Fruit fly (Drosophila melanogaster) whole organism, larva: ENCODE data around the gene Ubc4.

ENCODE experiments used
- noc ChIP-seq: fragments of 200-800 bp; sonication (Bioruptor generic); optimal IDR thresholded peaks from 3 replicates; lab custom pipeline; 2019; ENCODE audit warnings: missing biosample characterization, mild to moderate bottlenecking, missing genetic modification characterization, moderate library complexity

Gene Ubc4

dm6 chr3L:9698193-9698642 lies at the start of gene Ubc4:
TSS of gene Ubc4 (plus strand) at chr3L:9698336.
- no peak for TF ChIP-seq noc (tag; lab: Kevin White, UChicago)

dm6 chr3L:9671372-9671771 lies 26.8 kb upstream of the Ubc4 start:
- TF ChIP-seq noc (tag; lab: Kevin White, UChicago): no peak

dm6 chr3L:9674300-9674699 lies 23.8 kb upstream of the Ubc4 start:
- no peak for TF ChIP-seq noc (tag; lab: Kevin White, UChicago)

DNA sequence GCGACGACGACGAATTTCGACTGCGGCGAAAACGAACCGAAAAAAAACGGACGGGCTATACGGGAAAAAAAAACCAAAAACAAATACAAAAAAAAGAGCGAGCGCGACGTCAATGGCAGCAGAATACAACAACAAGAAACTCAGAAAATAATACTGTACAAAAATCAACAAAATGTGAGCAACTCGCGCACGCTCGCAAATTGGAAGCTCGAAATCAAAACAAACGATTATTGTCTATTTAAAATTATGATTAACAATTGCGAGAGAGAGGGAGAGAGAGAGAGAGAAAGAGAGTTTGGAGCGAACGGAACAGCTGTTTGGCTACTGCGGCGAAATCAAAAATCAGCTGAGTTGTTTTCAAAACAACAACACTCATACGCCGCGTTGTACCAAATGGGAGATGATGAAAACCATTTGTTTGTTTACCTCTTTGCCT lies 22.6 kb upstream of the Ubc4 start:
- TF ChIP-seq noc (tag; lab: Kevin White, UChicago): peak; percentile 31

- TF ChIP-seq noc (tag; lab: Kevin White, UChicago): no peak
These were observed 20.9 kb upstream of the Ubc4 start for dm6 chr3L:9677260-9677659.

- no peak for TF ChIP-seq noc (tag; lab: Kevin White, UChicago)
These were observed 20.1 kb upstream of the Ubc4 start for dm6 chr3L:9678007-9678497.

DNA sequence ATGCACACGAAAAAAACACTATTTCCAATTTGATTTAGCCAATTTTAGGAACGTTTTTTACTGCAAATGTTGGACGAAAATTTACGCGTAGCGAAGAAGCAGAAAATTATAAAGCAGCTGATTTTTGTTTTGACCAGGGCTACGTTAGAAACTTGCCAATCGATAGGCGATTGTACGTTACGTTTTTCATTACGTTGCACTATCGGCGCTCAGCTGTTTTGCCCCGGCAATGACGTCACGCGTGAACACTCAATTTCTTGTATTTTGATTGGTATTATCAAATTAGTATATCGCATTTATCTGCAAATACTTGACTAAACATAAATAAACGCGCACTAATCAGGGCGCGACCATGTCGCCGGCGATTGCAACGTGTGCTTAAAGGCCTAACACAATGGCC lies 19.1 kb upstream of the Ubc4 start, which contains the start of the genes fry and CG16717:
Gene fry (minus strand): TSS at position 110 of the 400 bp plus-strand sequence.
Gene CG16717 (plus strand): TSS at position 208 of the 400 bp plus-strand sequence.
- TF ChIP-seq noc (tag; lab: Kevin White, UChicago): no peak

dm6 chr3L:9680968-9681367 lies 17.2 kb upstream of the Ubc4 start, which contains the start of gene alphaTub67C:
TSS of gene alphaTub67C (plus strand) at chr3L:9681268.
- no peak for TF ChIP-seq noc (tag; lab: Kevin White, UChicago)

DNA sequence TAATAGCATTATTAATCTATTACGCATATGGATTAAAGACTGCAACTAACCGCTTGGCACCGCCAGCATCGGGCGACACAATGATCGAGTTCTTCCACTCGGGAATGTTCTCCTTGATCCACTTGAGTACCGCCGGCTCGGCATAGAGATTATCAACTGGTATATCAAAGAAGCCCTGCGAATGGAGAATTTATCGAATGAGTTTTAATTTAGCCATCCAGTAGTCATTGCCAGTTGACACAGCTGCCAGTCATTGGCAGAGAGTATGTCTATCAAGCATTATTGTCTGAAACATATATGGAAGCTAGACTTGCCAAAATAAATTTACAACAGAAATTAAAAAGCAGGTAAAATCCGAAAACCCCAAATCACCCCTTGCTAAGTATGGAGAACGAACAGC lies 13.3 kb upstream of the Ubc4 start, which contains the start of gene CG16719:
Gene CG16719 (plus strand): TSS at position 301 of the 400 bp plus-strand sequence.
- no peak for TF ChIP-seq noc (tag; lab: Kevin White, UChicago)

DNA sequence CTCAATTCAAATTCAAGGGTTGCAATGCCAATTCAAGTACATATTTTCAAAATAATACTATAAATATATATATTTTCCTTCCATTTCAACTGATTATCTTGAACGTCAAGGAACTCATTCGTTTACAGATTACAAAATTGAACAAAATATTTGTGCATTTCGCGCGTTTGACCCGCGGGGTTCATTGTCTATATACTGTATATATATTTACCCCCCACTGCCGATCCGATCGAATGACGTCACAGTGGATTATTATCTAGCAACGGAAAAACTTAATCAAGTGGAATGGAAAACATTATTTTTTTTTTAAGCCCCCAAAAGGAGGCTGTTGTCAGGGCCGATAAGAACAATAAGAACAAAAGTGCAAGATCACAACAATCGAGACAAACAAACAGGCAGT lies 10.6 kb upstream of the Ubc4 start:
- no peak for TF ChIP-seq noc (tag; lab: Kevin White, UChicago)

- no peak for TF ChIP-seq noc (tag; lab: Kevin White, UChicago)
These were observed 9.5 kb upstream of the Ubc4 start for dm6 chr3L:9688674-9689073.

DNA sequence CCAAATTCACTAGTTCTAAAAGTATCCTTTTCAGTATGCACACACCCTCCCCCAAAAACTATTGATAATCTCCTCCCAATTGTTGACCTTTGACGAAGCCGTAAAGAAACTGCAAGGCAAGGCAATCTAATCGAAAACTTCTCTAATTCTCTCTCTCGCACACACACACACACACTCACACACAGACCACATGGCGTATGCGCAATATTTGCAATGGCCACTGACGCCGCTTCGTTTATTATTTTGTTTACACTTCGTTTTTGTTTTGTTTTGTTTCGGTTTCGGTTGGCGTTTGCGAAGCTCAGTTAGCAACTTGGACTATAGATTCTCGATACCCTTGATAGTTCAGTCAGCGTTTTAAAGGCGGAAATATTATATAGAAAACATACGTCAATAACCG lies 8.3 kb upstream of the Ubc4 start:
- no peak for TF ChIP-seq noc (tag; lab: Kevin White, UChicago)

DNA sequence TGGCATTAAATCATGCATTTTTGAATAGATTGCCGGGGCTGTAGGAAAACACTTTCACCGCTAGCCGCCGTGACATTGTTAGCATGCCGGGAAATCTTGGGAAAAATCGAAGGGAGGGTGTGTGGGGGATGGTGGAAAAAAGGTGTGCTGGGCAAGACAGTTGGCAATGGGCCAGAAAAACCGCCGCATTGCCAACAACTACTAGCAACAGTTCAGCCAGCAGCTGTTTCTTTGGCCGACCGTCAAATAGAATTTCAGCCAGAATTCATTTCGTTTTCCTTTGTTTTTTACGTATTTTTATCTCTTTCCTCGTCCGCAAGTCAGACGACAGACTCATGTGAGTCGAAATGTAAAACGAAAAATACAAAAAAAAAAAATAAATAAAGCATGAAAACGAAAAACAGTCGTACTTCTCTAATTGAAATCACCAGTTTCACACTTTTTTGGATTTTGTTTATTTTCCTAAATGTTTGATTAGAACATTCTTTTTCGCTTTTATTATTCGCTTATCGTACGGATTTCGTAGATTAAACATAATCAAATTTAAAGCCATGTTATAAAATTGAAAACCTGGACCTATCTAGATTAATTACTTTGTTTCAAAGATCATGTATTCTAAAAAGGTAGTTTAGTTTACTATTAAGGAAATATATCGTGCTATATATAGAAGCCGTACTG lies 7.2 kb upstream of the Ubc4 start:
- TF ChIP-seq noc (tag; lab: Kevin White, UChicago): peak; percentile 96

dm6 chr3L:9691476-9691826 lies 6.7 kb upstream of the Ubc4 start:
- TF ChIP-seq noc (tag; lab: Kevin White, UChicago): peak; percentile 91

DNA sequence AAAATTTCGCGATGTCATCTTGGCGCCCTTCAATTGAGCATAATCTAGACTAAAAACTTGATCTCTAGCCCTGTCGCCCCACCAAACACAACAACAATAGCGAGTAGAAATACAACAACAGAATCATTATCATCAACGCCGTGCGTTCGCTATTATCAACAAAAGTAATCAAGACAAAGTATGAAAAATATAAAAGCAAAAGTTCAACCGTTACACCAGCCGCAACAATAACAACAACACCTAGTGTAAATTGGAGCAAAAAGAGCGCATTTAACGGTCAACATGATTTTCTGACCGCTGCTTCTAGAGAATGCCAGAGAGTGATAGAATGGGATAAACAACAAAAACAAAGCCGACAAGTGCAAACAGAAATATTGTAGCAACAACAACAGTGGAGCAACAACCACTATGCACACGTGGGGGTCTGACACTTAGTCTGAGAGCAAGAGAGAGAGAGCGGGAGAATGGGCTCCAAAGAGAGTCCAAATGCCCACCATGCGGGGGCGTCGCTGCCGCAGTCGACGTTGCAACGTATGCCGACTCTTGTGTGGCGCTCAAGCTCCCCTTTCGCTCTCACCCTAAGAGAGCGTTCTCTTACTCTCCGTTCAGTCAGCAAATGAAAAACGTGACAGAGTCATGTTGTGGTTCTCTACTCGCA lies 5.8 kb upstream of the Ubc4 start:
- TF ChIP-seq noc (tag; lab: Kevin White, UChicago): peak; percentile 41

DNA sequence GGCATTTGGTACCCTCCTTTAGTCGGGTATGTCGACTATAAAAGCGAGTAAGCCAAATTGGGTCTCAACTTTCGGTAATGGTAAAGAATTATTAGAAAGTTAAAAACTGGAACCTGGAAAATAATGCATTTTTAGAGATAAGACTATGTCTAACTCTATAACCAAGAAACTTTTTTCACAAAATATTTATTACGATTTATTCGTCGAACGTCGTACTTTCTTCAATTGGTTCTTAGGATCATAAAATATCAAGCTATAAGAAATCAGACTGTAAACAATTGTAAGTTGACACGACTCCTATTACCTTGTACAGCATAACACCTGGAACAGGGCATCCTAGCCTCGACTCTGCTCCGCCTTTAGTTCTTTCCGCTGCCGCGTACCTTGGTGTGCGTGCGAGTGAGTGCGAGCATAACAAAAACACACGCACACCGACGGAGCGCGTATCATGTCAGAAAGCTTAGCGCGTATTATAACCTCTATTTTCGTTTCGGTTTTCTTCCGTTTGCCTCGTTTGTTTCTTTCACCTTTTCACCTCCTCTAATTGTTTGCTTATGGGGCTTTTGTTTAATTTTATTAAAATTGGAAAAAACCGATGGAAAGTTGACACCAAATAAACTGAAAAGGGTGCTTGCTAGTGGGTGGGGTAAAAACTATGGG lies 5.1 kb upstream of the Ubc4 start:
- peak; percentile 98 for TF ChIP-seq noc (tag; lab: Kevin White, UChicago)
